Fruit fly (Drosophila melanogaster): ENCODE measurements around the gene Hira.

The Hira gene

dm6 chrX:7706398-7707349 lies 15.2 kb upstream of the Hira start (continued):
- TF ChIP-seq croc (GFP tag; conservative IDR thresholded peaks at IDR 0.05) (peak; percentile 96), fd96Cb (tag; optimal IDR thresholded peaks at IDR 0.05) (peak; percentile 97), Hr3 (GFP tag; optimal IDR thresholded peaks at IDR 0.05) (peak; percentile 96), hb (GFP tag; IDR thresholded peaks at IDR 0.05; ENCODE audit: partially characterized antibody) (no peak), shn (GFP tag; optimal IDR thresholded peaks at IDR 0.05) (peak; percentile 15), slp2 (GFP tag; optimal IDR thresholded peaks at IDR 0.05) (peak; percentile 76), schlank (tag; optimal IDR thresholded peaks at IDR 0.05) (peak; percentile 94), CG3065 (GFP tag; optimal IDR thresholded peaks at IDR 0.05) (peak; percentile 94), bbx (GFP tag; IDR thresholded peaks at IDR 0.05; ENCODE audit: partially characterized antibody) (no peak), HmgZ (tag; optimal IDR thresholded peaks at IDR 0.05) (peak; percentile 99), dysf (GFP tag; IDR thresholded peaks at IDR 0.05) (peak; percentile 99), lab (GFP tag; optimal IDR thresholded peaks at IDR 0.05) (peak; percentile 99), CG1529 (GFP tag; optimal IDR thresholded peaks at IDR 0.05) (peak; percentile 93), CG13624 (GFP tag; optimal IDR thresholded peaks at IDR 0.05) (peak; percentile 48), CG9215 (GFP tag; IDR thresholded peaks at IDR 0.05) (peak; percentile 98), NfI (GFP tag; optimal IDR thresholded peaks at IDR 0.05) (peak; percentile 98), sisA (GFP tag; IDR thresholded peaks at IDR 0.05) (peak; percentile 98), bowl (GFP tag; IDR thresholded peaks at IDR 0.05) (peak; percentile 98), luna (GFP tag; optimal IDR thresholded peaks at IDR 0.05) (no peak), CG5245 (GFP tag; optimal IDR thresholded peaks at IDR 0.05) (peak; percentile 93), corto (GFP tag; optimal IDR thresholded peaks at IDR 0.05) (peak; percentile 88), CG8089 (GFP tag; optimal IDR thresholded peaks at IDR 0.05) (peak; percentile 45), rib (GFP tag; IDR thresholded peaks at IDR 0.05) (peak; percentile 99), Stat92E (GFP tag; optimal IDR thresholded peaks at IDR 0.05) (peak in 1 of 3 experiments; percentile 88), crol (GFP tag; IDR thresholded peaks at IDR 0.05) (peak; percentile 71), CG4730 (GFP tag; IDR thresholded peaks at IDR 0.05) (peak; percentile 97), E2f2 (GFP tag; IDR thresholded peaks at IDR 0.05) (peak; percentile 88), zen2 (GFP tag; IDR thresholded peaks at IDR 0.05; ENCODE audit: partially characterized antibody) (no peak), peb (GFP tag; IDR thresholded peaks at IDR 0.05) (peak; percentile 97), CG2678 (tag; optimal IDR thresholded peaks at IDR 0.05) (peak; percentile 99), vvl (GFP tag; IDR thresholded peaks at IDR 0.05) (peak; percentile 99), pb (GFP tag; optimal IDR thresholded peaks at IDR 0.05) (peak; percentile 58), Adf1 (GFP tag; IDR thresholded peaks at IDR 0.05) (peak; percentile 90), CG8765 (GFP tag; IDR thresholded peaks at IDR 0.05) (peak; percentile 93), CG30020 (tag; optimal IDR thresholded peaks at IDR 0.05) (peak; percentile 88), HLH4C (GFP tag; IDR thresholded peaks at IDR 0.05; ENCODE audit: partially characterized antibody) (no peak), D19A (tag; optimal IDR thresholded peaks at IDR 0.05) (peak; percentile 94), CG11085 (GFP tag; IDR thresholded peaks at IDR 0.05) (peak; percentile 98), cg (GFP tag; optimal IDR thresholded peaks at IDR 0.05) (peak; percentile 57), CG5180 (GFP tag; optimal IDR thresholded peaks at IDR 0.05) (peak; percentile 90), ttk (GFP tag; IDR thresholded peaks at IDR 0.05) (peak; percentile 98), CG8388 (GFP tag; optimal IDR thresholded peaks at IDR 0.05) (peak; percentile 97), trh (GFP tag; optimal IDR thresholded peaks at IDR 0.05) (peak; percentile 85), CG3726 (GFP tag; IDR thresholded peaks at IDR 0.05) (peak; percentile 96), Dll (GFP tag; IDR thresholded peaks at IDR 0.05; ENCODE audit: partially characterized antibody) (0 out of 4 replicates have a peak, but pooled peaks have one; percentile 17), B-H2 (GFP tag; optimal IDR thresholded peaks at IDR 0.05) (peak; percentile 100), ham (GFP tag; IDR thresholded peaks at IDR 0.05) (peak; percentile 91), CG18476 (GFP tag; optimal IDR thresholded peaks at IDR 0.05) (peak; percentile 95), CG8478 (optimal IDR thresholded peaks at IDR 0.05) (no peak)
